Fruit fly (Drosophila melanogaster) whole organism, adult: ENCODE results near the gene Rcd5.

Experiments used
- CG11617 ChIP-seq: fragments of 200-800 bp; sonication (Bioruptor generic); optimal IDR thresholded peaks from 2 replicates; lab custom pipeline; 2017; ENCODE audit warnings: mild to moderate bottlenecking, missing biosample characterization, missing genetic modification reagents, missing genetic modification characterization
- CG12768 ChIP-seq: fragments of 200-800 bp; sonication (Bioruptor generic); optimal IDR thresholded peaks from 2 replicates; lab custom pipeline; 2017; ENCODE audit warnings: missing biosample characterization, missing genetic modification characterization, mild to moderate bottlenecking, moderate library complexity, missing genetic modification reagents
- CG14711 ChIP-seq: fragments of 200-800 bp; sonication (Bioruptor generic); optimal IDR thresholded peaks from 2 replicates; lab custom pipeline; 2018; ENCODE audit warnings: missing biosample characterization, mild to moderate bottlenecking, missing genetic modification characterization, moderate library complexity
- CG1620 ChIP-seq: fragments of 200-800 bp; sonication (Bioruptor generic); optimal IDR thresholded peaks from 2 replicates; lab custom pipeline; 2016; ENCODE audit warnings: missing biosample characterization, missing genetic modification characterization
- CG33017 ChIP-seq: fragments of 200-800 bp; sonication (Bioruptor generic); optimal IDR thresholded peaks from 2 replicates; lab custom pipeline; 2018; ENCODE audit warnings: missing biosample characterization, mild to moderate bottlenecking, missing genetic modification characterization, moderate library complexity
- CG5204 ChIP-seq: fragments of 200-800 bp; sonication (Bioruptor generic); optimal IDR thresholded peaks from 2 replicates; lab custom pipeline; 2016; ENCODE audit warnings: missing biosample characterization, missing genetic modification characterization
- CG7045 ChIP-seq: fragments of 200-800 bp; sonication (Bioruptor generic); optimal IDR thresholded peaks from 2 replicates; lab custom pipeline; 2017; ENCODE audit warnings: missing biosample characterization, mild to moderate bottlenecking, missing genetic modification characterization
- CG7101 ChIP-seq: fragments of 200-800 bp; sonication (Bioruptor generic); optimal IDR thresholded peaks from 2 replicates; lab custom pipeline; 2018; ENCODE audit warnings: missing biosample characterization, mild to moderate bottlenecking, missing genetic modification characterization, moderate library complexity
- Clk ChIP-seq: fragments of 200-800 bp; sonication (Bioruptor generic); optimal IDR thresholded peaks from 2 replicates; lab custom pipeline; 2017; ENCODE audit warnings: missing biosample characterization, missing genetic modification characterization
- Crg-1 ChIP-seq: fragments of 200-800 bp; sonication (Bioruptor generic); optimal IDR thresholded peaks from 2 replicates; lab custom pipeline; 2016; ENCODE audit warnings: missing biosample characterization, missing genetic modification characterization
- Hr96 ChIP-seq: fragments of 200-800 bp; sonication (Bioruptor generic); optimal IDR thresholded peaks from 2 replicates; lab custom pipeline; 2016; ENCODE audit warnings: missing biosample characterization, missing genetic modification characterization
- Mnt ChIP-seq: fragments of 200-800 bp; sonication (Bioruptor generic); optimal IDR thresholded peaks from 2 replicates; lab custom pipeline; 2016; ENCODE audit warnings: missing biosample characterization, mild to moderate bottlenecking, missing genetic modification characterization
- bab1 ChIP-seq: fragments of 200-800 bp; sonication (Bioruptor generic); optimal IDR thresholded peaks from 3 replicates; lab custom pipeline; 2019; ENCODE audit warnings: missing biosample characterization, mild to moderate bottlenecking, missing genetic modification characterization, moderate library complexity
- cic ChIP-seq: fragments of 200-800 bp; sonication (Bioruptor generic); optimal IDR thresholded peaks from 2 replicates; lab custom pipeline; 2017; ENCODE audit warnings: missing biosample characterization, mild to moderate bottlenecking, missing genetic modification characterization, moderate library complexity
- cnc ChIP-seq, 2 experiments: fragments of >200 bp; optimal IDR thresholded peaks; 2 replicates each; lab custom pipeline; 2017
- kay ChIP-seq: fragments of 200-800 bp; sonication (Bioruptor generic); peaks from one replicate; lab custom pipeline; 2016; ENCODE audit warnings: missing biosample characterization, missing genetic modification characterization, borderline replicate concordance
- ovo ChIP-seq: fragments of 200-800 bp; sonication (Bioruptor generic); optimal IDR thresholded peaks from 2 replicates; lab custom pipeline; 2016; ENCODE audit warnings: missing biosample characterization, missing genetic modification characterization
- pad ChIP-seq: fragments of 200-800 bp; sonication (Bioruptor generic); optimal IDR thresholded peaks from 3 replicates; lab custom pipeline; 2017; ENCODE audit warnings: missing biosample characterization, missing genetic modification characterization, mild to moderate bottlenecking, moderate library complexity, missing genetic modification reagents
- tj ChIP-seq: fragments of 200-800 bp; sonication (Bioruptor generic); optimal IDR thresholded peaks from 3 replicates; lab custom pipeline; 2017; ENCODE audit warnings: missing biosample characterization, mild to moderate bottlenecking, missing genetic modification characterization, moderate library complexity
- toe ChIP-seq: fragments of 200-800 bp; sonication (Bioruptor generic); optimal IDR thresholded peaks from 2 replicates; lab custom pipeline; 2016; ENCODE audit warnings: missing biosample characterization, missing genetic modification characterization

Gene Rcd5

DNA sequence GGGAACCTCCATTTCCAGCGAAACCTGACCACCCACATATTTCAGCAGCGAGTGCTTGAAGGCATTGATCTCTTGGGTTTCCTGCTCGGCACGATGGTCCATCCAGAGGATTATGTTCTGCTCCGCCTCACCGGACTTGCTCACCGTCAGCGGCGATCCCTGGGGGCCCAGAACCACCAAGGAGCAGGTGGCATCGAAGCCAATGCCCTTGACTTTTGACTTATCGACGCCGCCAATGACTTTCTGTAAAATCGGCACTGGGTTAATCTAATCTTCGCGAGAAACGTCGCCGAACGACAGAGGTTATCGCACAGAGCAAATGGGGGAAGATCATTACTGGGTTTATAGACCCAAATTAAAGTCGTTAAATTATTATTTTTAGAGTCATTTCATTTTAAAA is 15.9 kb upstream of the Rcd5 start:
- TF ChIP-seq CG7045 (GFP tag; lab: Kevin White, UChicago) (no peak), CG14711 (tag; lab: Kevin White, UChicago) (no peak)

DNA sequence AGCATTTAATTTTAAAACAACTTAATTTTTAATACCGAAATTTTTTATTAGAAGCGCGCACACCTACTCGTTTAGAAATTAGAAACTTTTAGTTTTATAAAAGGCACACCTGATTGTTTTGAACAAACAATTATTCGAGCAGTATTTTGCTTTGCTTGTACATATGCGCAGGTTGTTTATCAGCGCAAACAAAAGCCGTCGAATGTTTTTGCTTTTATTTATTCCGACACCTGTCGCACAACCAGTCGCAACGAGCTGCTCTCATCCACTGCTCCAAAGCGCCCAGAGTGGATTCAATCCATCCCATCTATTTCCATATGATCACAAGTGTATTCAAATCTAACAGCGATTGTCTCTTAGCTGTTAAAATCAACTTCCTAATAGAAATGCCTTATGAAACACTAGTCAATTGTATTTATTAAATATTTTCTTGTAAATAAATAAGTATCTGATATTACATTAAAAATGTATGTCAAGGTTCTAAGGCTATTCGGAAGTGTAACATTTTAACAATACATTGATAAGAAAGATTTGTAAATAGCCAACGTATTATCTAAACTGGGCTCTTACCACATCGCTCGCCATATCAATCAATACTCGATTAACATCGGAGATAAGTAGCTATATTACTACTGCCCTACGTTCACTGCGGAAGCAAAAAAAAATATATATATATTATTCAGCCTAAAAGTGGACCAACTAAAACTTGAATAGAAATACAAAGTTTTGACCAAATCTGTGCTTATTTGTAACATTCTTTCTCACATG is 14.4 kb upstream of the Rcd5 start, which contains the start of gene CG11594:
TSS of gene CG11594 (minus strand) at position 274 of the 768 bp plus-strand sequence.
- TF ChIP-seq Mnt (GFP tag; lab: Kevin White, UChicago) (peak; percentile 34), Crg-1 (GFP tag; lab: Kevin White, UChicago) (peak; percentile 6), ovo (GFP tag; lab: Kevin White, UChicago) (peak; percentile 42), toe (GFP tag; lab: Kevin White, UChicago) (peak; percentile 11), CG7101 (tag; lab: Kevin White, UChicago) (peak; percentile 10), kay (peak; percentile 82), Clk (GFP tag; lab: Kevin White, UChicago) (no peak), Hr96 (no peak), CG33017 (tag; lab: Kevin White, UChicago) (no peak), CG11617 (no peak), cnc (optimal IDR thresholded peaks at IDR 0.05; lab: Kevin White, UChicago) (no peak), cic (GFP tag; lab: Kevin White, UChicago) (peak; percentile 81), pad (GFP tag; lab: Kevin White, UChicago) (no peak), CG12768 (peak; percentile 6), CG7045 (GFP tag; lab: Kevin White, UChicago) (peak; percentile 46), CG14711 (tag; lab: Kevin White, UChicago) (no peak), tj (no peak), CG1620 (GFP tag; lab: Kevin White, UChicago) (no peak), CG5204 (no peak)

DNA sequence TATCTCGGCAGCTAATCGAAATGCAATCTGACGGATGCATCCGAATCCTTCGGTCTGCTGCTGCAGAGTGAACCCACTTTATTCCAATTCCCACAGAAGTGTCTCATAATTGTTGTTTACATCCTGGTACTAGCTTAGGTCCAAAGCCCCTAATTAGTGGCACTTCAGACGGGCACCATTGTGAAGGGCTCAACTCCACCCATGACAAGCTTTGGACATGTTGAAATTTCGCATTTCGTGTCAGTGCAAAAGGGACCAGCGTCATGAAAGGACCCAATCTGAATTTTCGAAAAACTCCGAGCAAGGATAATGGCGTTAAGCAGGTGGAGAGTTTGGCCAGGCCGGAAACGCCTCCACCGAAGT is 13.8 kb upstream of the Rcd5 start, which contains the start of gene Gr64a:
TSS of gene Gr64a (plus strand) at position 264 of the 363 bp plus-strand sequence.
- no peak for TF ChIP-seq Mnt (GFP tag; lab: Kevin White, UChicago)
- TF ChIP-seq toe (GFP tag; lab: Kevin White, UChicago) = no peak
- TF ChIP-seq bab1 = no peak
- TF ChIP-seq cic (GFP tag; lab: Kevin White, UChicago) = no peak
- TF ChIP-seq kay = no peak
- no peak for TF ChIP-seq CG11617
- no peak for TF ChIP-seq CG14711 (tag; lab: Kevin White, UChicago)
- TF ChIP-seq CG7101 (tag; lab: Kevin White, UChicago) = no peak
- no peak for TF ChIP-seq cnc (optimal IDR thresholded peaks at IDR 0.05; lab: Kevin White, UChicago)
- TF ChIP-seq Clk (GFP tag; lab: Kevin White, UChicago) = no peak
- no peak for TF ChIP-seq CG33017 (tag; lab: Kevin White, UChicago)
- TF ChIP-seq CG1620 (GFP tag; lab: Kevin White, UChicago) = no peak
- TF ChIP-seq CG7045 (GFP tag; lab: Kevin White, UChicago) = no peak
- no peak for TF ChIP-seq CG12768
- TF ChIP-seq pad (GFP tag; lab: Kevin White, UChicago) = no peak
- TF ChIP-seq tj = no peak
- TF ChIP-seq Crg-1 (GFP tag; lab: Kevin White, UChicago) = no peak
- TF ChIP-seq CG5204 = no peak
- TF ChIP-seq ovo (GFP tag; lab: Kevin White, UChicago) = no peak

DNA sequence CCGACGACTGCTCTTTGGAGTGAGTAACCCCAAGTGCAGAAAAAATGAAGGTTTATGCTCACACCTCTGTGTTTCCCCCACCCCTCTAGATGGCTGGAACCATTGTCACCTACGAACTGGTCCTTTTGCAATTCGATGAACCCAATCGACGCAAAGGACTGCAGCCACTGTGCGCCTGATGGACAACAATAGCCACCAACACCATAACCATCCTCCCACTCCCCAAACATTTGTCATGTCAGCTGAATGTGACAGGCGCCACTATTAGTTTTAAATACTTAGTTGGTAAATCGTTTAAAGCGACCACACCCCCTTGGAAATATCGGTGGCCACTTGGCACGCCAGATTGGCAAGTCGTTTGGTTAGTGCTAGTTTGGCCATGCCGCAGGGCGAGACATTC is 12.0 kb upstream of the Rcd5 start, which contains the start of the genes Gr64b and Gr64c:
TSS of gene Gr64b (plus strand) at position 301 of the 400 bp plus-strand sequence.
TSS of gene Gr64c (plus strand) at position 301 of the 400 bp plus-strand sequence.
- TF ChIP-seq bab1 (no peak), CG5204 (no peak), tj (no peak), Mnt (GFP tag; lab: Kevin White, UChicago) (no peak), Crg-1 (GFP tag; lab: Kevin White, UChicago) (no peak), cnc (optimal IDR thresholded peaks at IDR 0.05; lab: Kevin White, UChicago) (no peak), Hr96 (no peak), CG33017 (tag; lab: Kevin White, UChicago) (no peak), cic (GFP tag; lab: Kevin White, UChicago) (no peak), Clk (GFP tag; lab: Kevin White, UChicago) (no peak), CG12768 (no peak), CG7101 (tag; lab: Kevin White, UChicago) (no peak), ovo (GFP tag; lab: Kevin White, UChicago) (no peak), CG1620 (GFP tag; lab: Kevin White, UChicago) (no peak), pad (GFP tag; lab: Kevin White, UChicago) (no peak)

DNA sequence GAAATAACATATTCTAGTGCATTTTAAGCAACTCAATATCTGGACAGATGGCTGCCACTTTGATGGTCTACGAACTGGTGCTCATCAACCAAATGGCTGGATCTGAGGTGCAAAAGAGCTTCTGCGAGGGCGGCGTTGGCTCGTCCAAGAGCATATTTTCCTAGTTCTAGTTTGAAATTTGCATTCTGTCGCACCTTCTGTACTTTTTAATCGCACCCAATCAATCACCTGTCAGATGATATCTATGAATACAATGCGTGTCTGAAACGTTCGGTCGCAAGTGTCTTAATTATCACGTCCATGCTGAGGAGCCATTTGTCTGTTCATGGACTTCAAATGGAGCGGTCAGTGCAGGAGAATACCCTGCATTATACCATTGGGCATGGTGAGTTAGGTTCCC is 8.6 kb upstream of the Rcd5 start, which contains the start of the genes Gr64d and Gr64e:
TSS of gene Gr64d (plus strand) at position 301 of the 400 bp plus-strand sequence.
TSS of gene Gr64e (plus strand) at position 380 of the 400 bp plus-strand sequence.
- no peak for TF ChIP-seq CG5204
- TF ChIP-seq CG7101 (tag; lab: Kevin White, UChicago) = no peak
- no peak for TF ChIP-seq cnc (optimal IDR thresholded peaks at IDR 0.05; lab: Kevin White, UChicago)
- TF ChIP-seq CG12768 = no peak
- TF ChIP-seq CG11617 = no peak
- TF ChIP-seq CG1620 (GFP tag; lab: Kevin White, UChicago) = no peak
- no peak for TF ChIP-seq Crg-1 (GFP tag; lab: Kevin White, UChicago)
- no peak for TF ChIP-seq Hr96
- TF ChIP-seq CG14711 (tag; lab: Kevin White, UChicago) = no peak
- no peak for TF ChIP-seq CG33017 (tag; lab: Kevin White, UChicago)
- no peak for TF ChIP-seq tj
- no peak for TF ChIP-seq bab1
- no peak for TF ChIP-seq CG7045 (GFP tag; lab: Kevin White, UChicago)
- no peak for TF ChIP-seq kay
- no peak for TF ChIP-seq Clk (GFP tag; lab: Kevin White, UChicago)
- no peak for TF ChIP-seq ovo (GFP tag; lab: Kevin White, UChicago)
